Fruit fly (Drosophila melanogaster): Measurements from ENCODE around the gene CG6040.

- TF ChIP-seq Blimp-1 (GFP tag; optimal IDR thresholded peaks at IDR 0.05) (no peak), Met (GFP tag; optimal IDR thresholded peaks at IDR 0.05) (no peak), CG4318 (GFP tag; optimal IDR thresholded peaks at IDR 0.05) (no peak), Sox102F (GFP tag; optimal IDR thresholded peaks at IDR 0.05) (no peak), Gug (GFP tag; IDR thresholded peaks at IDR 0.05) (no peak)
These were observed 1.5 kb downstream of the CG6040 start for dm6 chr3R:19098272-19098671.

Data from whole organism, prepupa.